Worm (Caenorhabditis elegans): ENCODE measurements around the gene cnc-5.

DNA sequence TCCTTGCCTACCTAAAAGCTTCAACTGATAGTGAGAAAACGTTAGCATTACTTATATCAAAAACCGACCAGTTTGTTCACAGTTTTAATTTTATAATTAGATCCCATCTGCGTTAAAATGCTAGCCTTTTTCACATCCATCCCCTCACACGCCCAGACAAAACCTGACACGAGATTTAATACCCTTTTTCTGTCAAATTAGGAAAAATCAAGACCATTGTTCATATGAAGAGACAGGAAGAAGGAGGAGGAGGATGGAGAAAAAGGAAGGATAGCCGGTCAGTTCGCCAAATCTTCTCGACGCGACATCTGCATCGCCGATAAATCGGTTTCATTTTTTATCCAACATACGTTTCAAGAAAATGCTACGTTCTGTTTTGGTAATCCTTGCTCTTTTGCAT is 2.5 kb downstream of the cnc-5 start, which contains the start of gene cnc-3:
- TF ChIP-seq ama-1 (optimal IDR thresholded peaks at IDR 0.05) (no peak), ets-7 (tag; optimal IDR thresholded peaks at IDR 0.05) (no peak), scrt-1 (GFP tag; IDR thresholded peaks at IDR 0.05) (no peak), pes-1 (GFP tag; IDR thresholded peaks at IDR 0.05) (no peak), F13C5.2 (tag; optimal IDR thresholded peaks at IDR 0.05) (no peak), tbx-37 (GFP tag; conservative IDR thresholded peaks at IDR 0.05) (no peak), aly-1 (tag; optimal IDR thresholded peaks at IDR 0.05) (no peak), tbx-11 (GFP tag; IDR thresholded peaks at IDR 0.05) (no peak), hmg-4 (GFP tag; optimal IDR thresholded peaks at IDR 0.05) (no peak)

All from whole organism, early embryonic.